Worm (Caenorhabditis elegans) whole organism, mixed stage, embryonic: ENCODE data around the gene C16C8.9.

ENCODE experiments used
- M03D4.4 ChIP-seq: sonication (generic microtip); optimal IDR thresholded peaks from 2 replicates; lab custom pipeline; 2017; ENCODE audit warnings: mild to moderate bottlenecking, missing genetic modification characterization, missing compliant biosample characterization
- bed-3 ChIP-seq: fragments of 200-800 bp; sonication (Bioruptor generic); optimal IDR thresholded peaks from 3 replicates; lab custom pipeline; 2018; ENCODE audit warnings: mild to moderate bottlenecking, missing genetic modification characterization, moderate library complexity, missing compliant biosample characterization
- blmp-1 ChIP-seq: fragments of 150-350 bp; optimal IDR thresholded peaks from 2 replicates; lab custom pipeline; 2014; ENCODE audit warnings: missing biosample characterization, missing genetic modification characterization
- ceh-39 ChIP-seq: fragments of 150-350 bp; optimal IDR thresholded peaks from 2 replicates; lab custom pipeline; 2014; ENCODE audit warnings: missing biosample characterization, missing genetic modification characterization
- ceh-43 ChIP-seq: fragments of 200-800 bp; sonication (Bioruptor generic); optimal IDR thresholded peaks from 2 replicates; lab custom pipeline; 2018; ENCODE audit warnings: mild to moderate bottlenecking, missing genetic modification characterization, moderate library complexity, missing compliant biosample characterization
- ceh-83 ChIP-seq: fragments of 200-800 bp; sonication (Bioruptor generic); optimal IDR thresholded peaks from 2 replicates; lab custom pipeline; 2018; ENCODE audit warnings: mild to moderate bottlenecking, missing genetic modification characterization, missing compliant biosample characterization
- ces-1 ChIP-seq: fragments of 150-350 bp; optimal IDR thresholded peaks from 2 replicates; lab custom pipeline; 2014; ENCODE audit warnings: missing biosample characterization, missing genetic modification reagents, missing genetic modification characterization
- cnd-1 ChIP-seq: fragments of 200-800 bp; sonication (Bioruptor generic); optimal IDR thresholded peaks from 2 replicates; lab custom pipeline; 2018; ENCODE audit warnings: mild to moderate bottlenecking, missing genetic modification characterization, missing compliant biosample characterization
- drap-1 ChIP-seq: fragments of 200-800 bp; sonication (Bioruptor generic); optimal IDR thresholded peaks from 3 replicates; lab custom pipeline; 2018; ENCODE audit warnings: mild to moderate bottlenecking, missing genetic modification characterization, missing compliant biosample characterization
- elt-1 ChIP-seq: sonication (generic microtip); optimal IDR thresholded peaks from 2 replicates; lab custom pipeline; 2017; ENCODE audit warnings: missing genetic modification characterization, mild to moderate bottlenecking, missing compliant biosample characterization, antibody characterized with exemption, moderate library complexity, borderline replicate concordance; ENCODE audit not compliant: insufficient read depth
- elt-3 ChIP-seq: fragments of 150-350 bp; optimal IDR thresholded peaks from 2 replicates; lab custom pipeline; 2014; ENCODE audit warnings: missing biosample characterization, missing genetic modification characterization
- flh-1 ChIP-seq: fragments of 200-800 bp; sonication (Bioruptor generic); optimal IDR thresholded peaks from 2 replicates; lab custom pipeline; 2018; ENCODE audit warnings: mild to moderate bottlenecking, missing genetic modification characterization, moderate library complexity, missing compliant biosample characterization
- ham-2 ChIP-seq: fragments of 200-800 bp; sonication (Bioruptor generic); optimal IDR thresholded peaks from 2 replicates; lab custom pipeline; 2018; ENCODE audit warnings: mild to moderate bottlenecking, missing genetic modification characterization, missing compliant biosample characterization
- hlh-1 ChIP-seq: fragments of 150-350 bp; optimal IDR thresholded peaks from 2 replicates; lab custom pipeline; 2014; ENCODE audit warnings: missing biosample characterization, missing genetic modification reagents, missing genetic modification characterization
- lin-13 ChIP-seq: fragments of 150-350 bp; optimal IDR thresholded peaks from 2 replicates; lab custom pipeline; 2014; ENCODE audit warnings: missing biosample characterization, missing genetic modification characterization
- lin-32 ChIP-seq: fragments of 200-800 bp; sonication (Bioruptor generic); optimal IDR thresholded peaks from 2 replicates; lab custom pipeline; 2018; ENCODE audit warnings: mild to moderate bottlenecking, missing genetic modification characterization, missing compliant biosample characterization
- lsy-2 ChIP-seq: fragments of 150-350 bp; optimal IDR thresholded peaks from 2 replicates; lab custom pipeline; 2014; ENCODE audit warnings: missing biosample characterization, missing genetic modification characterization
- mab-5 ChIP-seq: fragments of 150-350 bp; optimal IDR thresholded peaks from 2 replicates; lab custom pipeline; 2014; ENCODE audit warnings: missing biosample characterization, missing genetic modification characterization
- mep-1 ChIP-seq: fragments of 150-350 bp; optimal IDR thresholded peaks from 2 replicates; lab custom pipeline; 2017; ENCODE audit warnings: missing biosample characterization, missing genetic modification reagents, missing genetic modification characterization, inconsistent platforms
- mls-2 ChIP-seq: sonication (generic microtip); optimal IDR thresholded peaks from 2 replicates; lab custom pipeline; 2016; ENCODE audit warnings: mild to moderate bottlenecking, missing genetic modification characterization, moderate library complexity, missing compliant biosample characterization
- nhr-12 ChIP-seq: fragments of 150-350 bp; optimal IDR thresholded peaks from 2 replicates; lab custom pipeline; 2014; ENCODE audit warnings: missing biosample characterization, missing genetic modification characterization
- nhr-2 ChIP-seq: fragments of 150-350 bp; optimal IDR thresholded peaks from 2 replicates; lab custom pipeline; 2014; ENCODE audit warnings: missing biosample characterization, missing genetic modification characterization
- nhr-237 ChIP-seq: fragments of 150-350 bp; optimal IDR thresholded peaks from 2 replicates; lab custom pipeline; 2014; ENCODE audit warnings: missing biosample characterization, missing genetic modification characterization
- nhr-28 ChIP-seq: fragments of 150-350 bp; optimal IDR thresholded peaks from 2 replicates; lab custom pipeline; 2014; ENCODE audit warnings: missing biosample characterization, missing genetic modification characterization
- nhr-76 ChIP-seq: sonication (generic microtip); optimal IDR thresholded peaks from 2 replicates; lab custom pipeline; 2017; ENCODE audit warnings: missing biosample characterization, missing genetic modification characterization
- pha-4 ChIP-seq: fragments of 150-350 bp; optimal IDR thresholded peaks from 2 replicates; lab custom pipeline; 2018; ENCODE audit warnings: missing biosample characterization, missing genetic modification reagents, missing genetic modification characterization
- sem-2 ChIP-seq: fragments of 200-800 bp; sonication (Bioruptor generic); optimal IDR thresholded peaks from 2 replicates; lab custom pipeline; 2018; ENCODE audit warnings: mild to moderate bottlenecking, missing genetic modification characterization, missing compliant biosample characterization
- snpc-4 ChIP-seq: fragments of 150-350 bp; optimal IDR thresholded peaks from 2 replicates; lab custom pipeline; 2014; ENCODE audit warnings: missing biosample characterization, missing genetic modification characterization
- sptf-1 ChIP-seq: sonication (generic microtip); optimal IDR thresholded peaks from 2 replicates; lab custom pipeline; 2017; ENCODE audit warnings: mild to moderate bottlenecking, missing genetic modification characterization, moderate library complexity, missing compliant biosample characterization
- tbx-8 ChIP-seq: fragments of 200-800 bp; sonication (Bioruptor generic); optimal IDR thresholded peaks from 2 replicates; lab custom pipeline; 2018; ENCODE audit warnings: mild to moderate bottlenecking, missing genetic modification characterization, moderate library complexity, missing compliant biosample characterization
- unc-120 ChIP-seq: sonication (generic microtip); optimal IDR thresholded peaks from 2 replicates; lab custom pipeline; 2017; ENCODE audit warnings: missing genetic modification characterization, missing compliant biosample characterization; ENCODE audit not compliant: poor library complexity, severe bottlenecking
- unc-39 ChIP-seq: fragments of 150-350 bp; optimal IDR thresholded peaks from 2 replicates; lab custom pipeline; 2014; ENCODE audit warnings: missing biosample characterization, missing genetic modification characterization
- unc-62 ChIP-seq: fragments of 150-350 bp; optimal IDR thresholded peaks from 2 replicates; lab custom pipeline; 2014; ENCODE audit warnings: missing biosample characterization, missing genetic modification reagents, missing genetic modification characterization
- zip-8 ChIP-seq: fragments of 150-350 bp; optimal IDR thresholded peaks from 2 replicates; lab custom pipeline; 2014; ENCODE audit warnings: missing biosample characterization, missing genetic modification characterization
- ztf-11 ChIP-seq: fragments of 150-350 bp; optimal IDR thresholded peaks from 2 replicates; lab custom pipeline; 2014; ENCODE audit warnings: missing biosample characterization, missing genetic modification characterization

The C16C8.9 gene

ce11 chrII:3463097-3463496, at the start of gene C16C8.9:
Gene C16C8.9 (minus strand): TSS chrII:3463197.
- TF ChIP-seq mab-5 (tag; lab: Kevin White, UChicago) (no peak), ham-2 (no peak), snpc-4 (tag; lab: Kevin White, UChicago) (no peak), nhr-76 (tag; lab: Kevin White, UChicago) (no peak), ztf-11 (tag; lab: Kevin White, UChicago) (no peak), blmp-1 (no peak), ces-1 (GFP tag; lab: Kevin White, UChicago) (no peak), ceh-83 (no peak), mep-1 (tag; lab: Kevin White, UChicago) (no peak), nhr-12 (tag; lab: Kevin White, UChicago) (no peak), bed-3 (GFP tag; lab: Kevin White, UChicago) (no peak), pha-4 (tag; lab: Kevin White, UChicago) (no peak), zip-8 (tag; lab: Kevin White, UChicago) (no peak), nhr-2 (tag; lab: Kevin White, UChicago) (no peak)

- TF ChIP-seq blmp-1 (no peak), elt-3 (tag; lab: Kevin White, UChicago) (no peak), M03D4.4 (tag; lab: Kevin White, UChicago) (no peak), snpc-4 (tag; lab: Kevin White, UChicago) (no peak), pha-4 (tag; lab: Kevin White, UChicago) (no peak), unc-39 (no peak), nhr-28 (tag; lab: Kevin White, UChicago) (no peak), tbx-8 (GFP tag; lab: Kevin White, UChicago) (no peak), hlh-1 (no peak), ceh-43 (GFP tag; lab: Kevin White, UChicago) (no peak), nhr-237 (tag; lab: Kevin White, UChicago) (no peak)
Measured at ce11 chrII:3512240-3512639, 49.2 kb upstream of the C16C8.9 start, which contains the start of gene Y49F6B.19. Gene Y49F6B.19 (minus strand): TSS chrII:3512340.

ce11 chrII:3504717-3505116, 41.7 kb upstream of the C16C8.9 start, which contains the start of gene cyh-1:
Gene cyh-1 (plus strand): TSS chrII:3505017.
- TF ChIP-seq bed-3 (GFP tag; lab: Kevin White, UChicago) (no peak), blmp-1 (no peak), ztf-11 (tag; lab: Kevin White, UChicago) (no peak), lsy-2 (no peak), snpc-4 (tag; lab: Kevin White, UChicago) (no peak), nhr-28 (tag; lab: Kevin White, UChicago) (no peak), mab-5 (tag; lab: Kevin White, UChicago) (no peak)

DNA sequence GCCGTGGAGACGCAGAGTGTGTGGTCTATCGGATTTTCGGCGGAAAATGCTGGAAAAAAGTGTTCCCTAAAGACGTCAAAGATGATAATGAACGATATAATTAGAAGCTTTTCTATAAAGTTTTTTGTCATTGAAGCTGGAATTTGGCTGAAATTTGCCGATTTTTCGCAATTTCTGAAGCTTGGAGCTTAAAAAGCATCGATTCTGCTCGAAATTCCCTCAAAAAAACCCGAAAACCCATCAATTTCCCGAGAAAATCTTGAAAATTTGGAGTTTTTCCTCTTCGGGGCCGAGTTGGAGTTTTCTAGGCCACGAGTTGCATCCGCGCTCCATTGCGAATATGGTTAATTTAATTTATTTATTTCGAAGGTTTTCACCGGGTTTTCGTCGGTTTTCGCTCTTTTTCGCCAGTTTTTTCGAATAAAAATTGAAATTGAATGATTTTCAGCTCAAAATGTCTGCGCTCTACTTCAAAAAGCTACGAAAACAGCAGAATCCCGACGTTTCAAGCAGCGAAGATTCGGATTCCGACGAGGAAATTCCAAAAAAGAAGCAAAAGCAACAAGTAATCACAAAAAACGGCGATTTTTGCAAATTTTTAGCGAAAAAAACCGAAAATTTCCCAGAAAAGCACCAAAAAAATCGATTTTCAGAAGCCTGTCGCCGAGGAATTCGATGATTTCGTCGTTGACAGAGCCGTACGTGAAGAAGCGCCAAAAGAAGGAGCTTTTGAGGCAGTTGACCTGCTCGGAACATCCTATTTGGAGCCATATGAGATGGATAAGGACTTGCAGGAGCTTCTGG, 39.7 kb upstream of the C16C8.9 start, which contains the start of the genes col-71 and Y49F6B.2:
TSS of gene col-71 (minus strand) at position 51 of the 804 bp plus-strand sequence.
TSS of gene Y49F6B.2 (plus strand) at position 449 of the 804 bp plus-strand sequence.
- TF ChIP-seq mab-5 (tag; lab: Kevin White, UChicago) (peak; percentile 65), lsy-2 (peak; percentile 51), lin-13 (peak; percentile 73), cnd-1 (peak; percentile 48), blmp-1 (no peak), ham-2 (no peak), ceh-43 (GFP tag; lab: Kevin White, UChicago) (peak; percentile 5), M03D4.4 (tag; lab: Kevin White, UChicago) (no peak), sem-2 (GFP tag; lab: Kevin White, UChicago) (no peak), sptf-1 (tag; lab: Kevin White, UChicago) (peak; percentile 68), drap-1 (GFP tag; lab: Kevin White, UChicago) (no peak), mls-2 (tag; lab: Kevin White, UChicago) (peak; percentile 53), mep-1 (tag; lab: Kevin White, UChicago) (peak; percentile 58), hlh-1 (no peak), flh-1 (GFP tag; lab: Kevin White, UChicago) (no peak), nhr-28 (tag; lab: Kevin White, UChicago) (no peak), snpc-4 (tag; lab: Kevin White, UChicago) (no peak), elt-3 (tag; lab: Kevin White, UChicago) (no peak), ztf-11 (tag; lab: Kevin White, UChicago) (no peak), nhr-76 (tag; lab: Kevin White, UChicago) (no peak), nhr-237 (tag; lab: Kevin White, UChicago) (peak; percentile 46), unc-62 (GFP tag; lab: Kevin White, UChicago) (no peak), unc-120 (tag; lab: Kevin White, UChicago) (peak; percentile 25), bed-3 (GFP tag; lab: Kevin White, UChicago) (peak; percentile 9), tbx-8 (GFP tag; lab: Kevin White, UChicago) (peak; percentile 21), pha-4 (tag; lab: Kevin White, UChicago) (peak; percentile 46), ceh-83 (no peak), zip-8 (tag; lab: Kevin White, UChicago) (no peak), ceh-39 (tag; lab: Kevin White, UChicago) (peak; percentile 5), nhr-12 (tag; lab: Kevin White, UChicago) (no peak), lin-32 (GFP tag; lab: Kevin White, UChicago) (no peak), unc-39 (no peak), elt-1 (tag; lab: Kevin White, UChicago) (no peak), ces-1 (GFP tag; lab: Kevin White, UChicago) (peak; percentile 99), nhr-2 (tag; lab: Kevin White, UChicago) (no peak)
- TF ChIP-seq, all 35 proteins: peak for 15
